Fruit fly (Drosophila melanogaster): ENCODE data around the gene CG31875.

dm6 chr2L:10009293-10009695, 6.8 kb upstream of the CG31875 start, which contains the start of gene Trp1:
- TF ChIP-seq D1 (tag; optimal IDR thresholded peaks at IDR 0.05): peak; percentile 45
- TF ChIP-seq Pif1B (GFP tag; optimal IDR thresholded peaks at IDR 0.05): peak; percentile 30
- peak; percentile 26 for TF ChIP-seq CG15710 (tag; optimal IDR thresholded peaks at IDR 0.05)
- no peak for TF ChIP-seq CG17806 (tag; optimal IDR thresholded peaks at IDR 0.05)
- no peak for TF ChIP-seq CG9948 (tag; optimal IDR thresholded peaks at IDR 0.05)
- no peak for TF ChIP-seq CG14655 (GFP tag; optimal IDR thresholded peaks at IDR 0.05)
- no peak for TF ChIP-seq CG10348 (GFP tag; IDR thresholded peaks at IDR 0.05)
- no peak for TF ChIP-seq Pif1A (GFP tag; optimal IDR thresholded peaks at IDR 0.05)
